Fruit fly (Drosophila melanogaster) whole organism, embryonic: ENCODE measurements around the gene wge.

Source experiments
- Adf1 ChIP-seq: fragments of 200-800 bp; sonication (Bioruptor generic); IDR thresholded peaks from 2 replicates; pipeline ENCODE4 v1.3.6; 2022; ENCODE audit warnings: missing biosample characterization, missing genetic modification characterization
- Awh ChIP-seq: fragments of 200-800 bp; sonication (Bioruptor generic); IDR thresholded peaks from 2 replicates; pipeline ENCODE4, ENCODE4 v1.3.6; 2022; ENCODE audit warnings: missing biosample characterization, missing genetic modification characterization
- Bgb ChIP-seq: fragments of 200-800 bp; sonication (Bioruptor generic); IDR thresholded peaks from 2 replicates; pipeline ENCODE4 v1.3.6; 2022; ENCODE audit warnings: missing biosample characterization, missing genetic modification characterization; ENCODE audit not compliant: partially characterized antibody
- CG13894 ChIP-seq: fragments of 200-800 bp; sonication (Bioruptor generic); optimal IDR thresholded peaks from 3 replicates; lab custom pipeline; 2018; ENCODE audit warnings: missing biosample characterization, mild to moderate bottlenecking, missing genetic modification characterization, moderate library complexity
- CG15269 ChIP-seq: fragments of 200-800 bp; sonication (Bioruptor generic); optimal IDR thresholded peaks from 2 replicates; lab custom pipeline; 2018; ENCODE audit warnings: missing biosample characterization, mild to moderate bottlenecking, missing genetic modification characterization, moderate library complexity
- CG2199 ChIP-seq: fragments of 200-800 bp; sonication (Bioruptor generic); IDR thresholded peaks from 3 replicates; pipeline ENCODE4 v1.3.6; 2022; ENCODE audit warnings: missing biosample characterization, missing genetic modification characterization
- CG3163 ChIP-seq: fragments of 200-800 bp; sonication (Bioruptor generic); optimal IDR thresholded peaks from 3 replicates; lab custom pipeline; 2016; ENCODE audit warnings: missing biosample characterization, missing genetic modification characterization
- CG3995 ChIP-seq: fragments of 200-800 bp; sonication (Bioruptor generic); optimal IDR thresholded peaks from 3 replicates; lab custom pipeline; 2016; ENCODE audit warnings: missing biosample characterization, missing genetic modification characterization
- CG42726 ChIP-seq: fragments of 200-800 bp; sonication (Bioruptor generic); IDR thresholded peaks from 2 replicates; pipeline ENCODE4 v1.3.6; 2022; ENCODE audit warnings: missing biosample characterization, missing genetic modification characterization; ENCODE audit not compliant: partially characterized antibody
- CG4360 ChIP-seq: fragments of 200-800 bp; sonication (Bioruptor generic); IDR thresholded peaks from 2 replicates; pipeline ENCODE4 v1.3.6; 2022; ENCODE audit warnings: missing biosample characterization, missing genetic modification characterization
- CG6175 ChIP-seq: fragments of 200-800 bp; sonication (Bioruptor generic); IDR thresholded peaks from 3 replicates; pipeline ENCODE4 v1.3.6; 2022; ENCODE audit warnings: missing biosample characterization, missing genetic modification characterization
- CG9609 ChIP-seq: fragments of 200-800 bp; sonication (Bioruptor generic); optimal IDR thresholded peaks from 3 replicates; lab custom pipeline; 2016; ENCODE audit warnings: missing biosample characterization, missing genetic modification characterization
- Elba2 ChIP-seq: fragments of 200-800 bp; sonication (Bioruptor generic); optimal IDR thresholded peaks from 3 replicates; lab custom pipeline; 2016; ENCODE audit warnings: missing biosample characterization, missing genetic modification characterization
- Fer1 ChIP-seq: fragments of 200-800 bp; sonication (Bioruptor generic); optimal IDR thresholded peaks from 2 replicates; lab custom pipeline; 2017; ENCODE audit warnings: missing biosample characterization, mild to moderate bottlenecking, missing genetic modification characterization
- Jarid2 ChIP-seq: fragments of 200-800 bp; sonication (Bioruptor generic); optimal IDR thresholded peaks from 3 replicates; lab custom pipeline; 2017; ENCODE audit warnings: mild to moderate bottlenecking, missing biosample characterization, missing genetic modification reagents, missing genetic modification characterization
- MESR4 ChIP-seq: fragments of 200-800 bp; sonication (Bioruptor generic); optimal IDR thresholded peaks from 2 replicates; lab custom pipeline; 2018; ENCODE audit warnings: missing biosample characterization, mild to moderate bottlenecking, missing genetic modification characterization, moderate library complexity
- Meics ChIP-seq: fragments of 200-800 bp; sonication (Bioruptor generic); optimal IDR thresholded peaks from 2 replicates; lab custom pipeline; 2017; ENCODE audit warnings: missing biosample characterization, mild to moderate bottlenecking, missing genetic modification characterization
- Nf-YC ChIP-seq: fragments of 200-800 bp; optimal IDR thresholded peaks from 3 replicates; lab custom pipeline; 2019; ENCODE audit warnings: missing biosample characterization, mild to moderate bottlenecking, missing genetic modification characterization, moderate library complexity
- Oaz ChIP-seq: fragments of 200-800 bp; sonication (Bioruptor generic); IDR thresholded peaks from 2 replicates; pipeline ENCODE4 v1.3.6; 2022; ENCODE audit warnings: missing biosample characterization, missing genetic modification characterization
- Pdp1 ChIP-seq, 2 experiments: fragments of 200-800 bp; sonication (Bioruptor generic); optimal IDR thresholded peaks; 3 replicates each; lab custom pipeline; 2016; ENCODE audit warnings: missing biosample characterization in 2 of 2, missing genetic modification characterization in 2 of 2, mild to moderate bottlenecking in 1 of 2, moderate library complexity in 1 of 2
- Rfx ChIP-seq: fragments of 200-800 bp; sonication (Bioruptor generic); IDR thresholded peaks from 2 replicates; pipeline ENCODE4 v1.3.6; 2022; ENCODE audit warnings: missing biosample characterization, missing genetic modification characterization
- Scr ChIP-seq: fragments of 200-800 bp; sonication (Bioruptor generic); IDR thresholded peaks from 2 replicates; pipeline ENCODE4 v1.3.6; 2022; ENCODE audit warnings: missing biosample characterization, missing genetic modification characterization; ENCODE audit not compliant: partially characterized antibody
- Stat92E ChIP-seq, 3 experiments: fragments of >200 bp in 2 of 3; fragments of 200-800 bp in 1 of 3; sonication (Bioruptor generic) in 1 of 3; optimal IDR thresholded peaks; 2 replicates each; lab custom pipeline; 2017 to 2019; ENCODE audit warnings: missing biosample characterization in 3 of 3, missing genetic modification characterization in 3 of 3, mild to moderate bottlenecking in 1 of 3, moderate library complexity in 1 of 3
- Trl ChIP-seq, 3 experiments: fragments of >200 bp in 2 of 3; fragments of 200-800 bp in 1 of 3; sonication (Bioruptor generic) in 1 of 3; optimal IDR thresholded peaks; 2 replicates in 1 of 3; 3 replicates in 2 of 3; lab custom pipeline; 2016 to 2017; ENCODE audit warnings: missing biosample characterization in 1 of 3, missing genetic modification characterization in 1 of 3
- Xrp1 ChIP-seq: fragments of 200-800 bp; sonication (Bioruptor generic); IDR thresholded peaks from 2 replicates; pipeline ENCODE4 v1.3.6; 2022; ENCODE audit warnings: missing biosample characterization, missing genetic modification characterization
- cg ChIP-seq: fragments of 200-800 bp; sonication (Bioruptor generic); optimal IDR thresholded peaks from 3 replicates; lab custom pipeline; 2019; ENCODE audit warnings: missing biosample characterization, mild to moderate bottlenecking, missing genetic modification characterization, moderate library complexity
- chinmo ChIP-seq: fragments of 200-800 bp; sonication (Bioruptor generic); IDR thresholded peaks from 4 replicates; pipeline ENCODE4 v1.3.6; 2022; ENCODE audit warnings: missing biosample characterization, missing genetic modification characterization; ENCODE audit not compliant: partially characterized antibody
- chm ChIP-seq: fragments of 200-800 bp; sonication (Bioruptor generic); IDR thresholded peaks from 2 replicates; pipeline ENCODE4 v1.3.6; 2022; ENCODE audit warnings: missing biosample characterization, missing genetic modification characterization
- cwo ChIP-seq: fragments of 200-800 bp; sonication (Bioruptor generic); optimal IDR thresholded peaks from 3 replicates; lab custom pipeline; 2017; ENCODE audit warnings: missing biosample characterization, missing genetic modification characterization, mild to moderate bottlenecking, moderate library complexity, missing genetic modification reagents
- en ChIP-seq: fragments of 200-800 bp; sonication (Bioruptor generic); optimal IDR thresholded peaks from 2 replicates; lab custom pipeline; 2016; ENCODE audit warnings: missing biosample characterization, missing genetic modification characterization
- gro ChIP-seq: fragments of 200-800 bp; sonication (Bioruptor generic); optimal IDR thresholded peaks from 2 replicates; lab custom pipeline; 2016; ENCODE audit warnings: missing biosample characterization, missing genetic modification characterization
- insv ChIP-seq, 2 experiments: fragments of 200-800 bp; sonication (Bioruptor generic); optimal IDR thresholded peaks; 3 replicates each; lab custom pipeline; 2016 to 2018; ENCODE audit warnings: missing biosample characterization in 2 of 2, missing genetic modification characterization in 2 of 2
- nom ChIP-seq: fragments of 200-800 bp; sonication (Bioruptor generic); optimal IDR thresholded peaks from 2 replicates; lab custom pipeline; 2017; ENCODE audit warnings: missing biosample characterization, missing genetic modification characterization, mild to moderate bottlenecking, moderate library complexity, missing genetic modification reagents
- p53 ChIP-seq: fragments of 200-800 bp; sonication (Bioruptor generic); optimal IDR thresholded peaks from 2 replicates; lab custom pipeline; 2016; ENCODE audit warnings: missing biosample characterization, missing genetic modification characterization
- phol ChIP-seq: fragments of 200-800 bp; sonication (Bioruptor generic); optimal IDR thresholded peaks from 3 replicates; lab custom pipeline; 2018; ENCODE audit warnings: missing biosample characterization, mild to moderate bottlenecking, missing genetic modification characterization, moderate library complexity
- row ChIP-seq: fragments of 200-800 bp; sonication (Bioruptor generic); IDR thresholded peaks from 3 replicates; pipeline ENCODE4 v1.3.6; 2022; ENCODE audit warnings: missing biosample characterization, missing genetic modification characterization
- sens ChIP-seq: fragments of 200-800 bp; sonication (Bioruptor generic); peaks from one replicate; lab custom pipeline; 2016; ENCODE audit warnings: missing biosample characterization, missing genetic modification characterization
- sima ChIP-seq: fragments of 200-800 bp; sonication (Bioruptor generic); optimal IDR thresholded peaks from 2 replicates; lab custom pipeline; 2016; ENCODE audit warnings: missing biosample characterization, missing genetic modification characterization
- slp2 ChIP-seq: fragments of 200-800 bp; sonication (Bioruptor generic); optimal IDR thresholded peaks from 2 replicates; lab custom pipeline; 2016; ENCODE audit warnings: missing biosample characterization, missing genetic modification characterization
- sr ChIP-seq: fragments of 200-800 bp; sonication (Bioruptor generic); IDR thresholded peaks from 3 replicates; pipeline ENCODE4 v1.3.6; 2022; ENCODE audit warnings: missing biosample characterization, missing genetic modification characterization
- sug ChIP-seq: fragments of 200-800 bp; optimal IDR thresholded peaks from 2 replicates; lab custom pipeline; 2019; ENCODE audit warnings: missing biosample characterization, mild to moderate bottlenecking, missing genetic modification characterization, moderate library complexity
- unc-4 ChIP-seq: fragments of 200-800 bp; sonication (Bioruptor generic); IDR thresholded peaks from 2 replicates; pipeline ENCODE4 v1.3.6; 2022; ENCODE audit warnings: missing biosample characterization, missing genetic modification characterization; ENCODE audit not compliant: partially characterized antibody

The wge gene

DNA sequence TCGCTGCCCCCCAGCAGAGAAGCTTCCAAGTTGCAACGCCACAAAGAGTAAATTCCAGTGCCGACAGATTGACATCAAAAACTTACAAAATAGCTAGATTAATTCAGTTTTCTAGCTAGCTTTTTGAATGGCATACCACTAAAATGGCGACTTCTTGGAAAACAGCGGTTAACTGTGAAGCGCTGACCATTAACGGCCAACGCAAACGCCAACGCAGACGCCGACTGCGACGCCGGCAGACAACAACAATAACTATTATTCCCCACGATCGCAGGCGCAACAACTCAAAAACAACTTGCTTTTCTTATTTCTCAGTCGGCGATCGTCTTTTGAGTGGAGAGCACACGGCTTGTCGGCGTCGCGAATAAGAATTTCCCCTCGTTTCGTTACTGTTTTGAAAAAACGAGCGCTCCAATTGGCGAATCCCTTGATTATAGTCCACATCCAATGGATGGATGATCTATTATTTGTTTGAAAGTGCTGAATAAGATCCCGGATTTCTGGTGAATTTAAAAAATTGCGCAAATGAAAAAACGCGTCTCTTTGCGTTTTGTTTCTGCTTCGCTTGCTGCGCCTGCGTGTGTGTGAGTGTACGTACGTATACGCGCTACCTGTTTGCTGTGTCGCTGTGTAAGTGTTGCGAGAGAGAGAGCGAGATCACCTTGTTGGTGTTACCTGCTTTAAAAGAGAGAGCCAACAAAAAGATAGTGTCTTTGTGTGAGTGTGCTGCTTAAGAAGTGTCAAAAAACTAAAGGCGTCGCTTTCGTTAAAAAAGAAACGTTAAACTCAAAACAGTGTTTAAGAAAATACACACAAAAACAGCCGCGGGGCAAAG is 54.3 kb downstream of the wge start (continued):
- TF ChIP-seq CG6175 (GFP tag; lab: Robert Waterston, UW): peak; percentile 69; the same call in 1 of the 3 replicates
- peak; percentile 4 for TF ChIP-seq slp2
- TF ChIP-seq phol (tag; lab: Kevin White, UChicago): peak; percentile 36
- TF ChIP-seq chinmo (GFP tag; lab: Robert Waterston, UW): peak; percentile 82; the same call in 1 of the 4 replicates
- peak; percentile 16 for TF ChIP-seq gro (GFP tag; lab: Kevin White, UChicago)
- 0 out of 2 replicates have a peak, but pooled peaks have one; percentile 12 for TF ChIP-seq Scr (GFP tag; lab: Robert Waterston, UW)
- peak; percentile 9 for TF ChIP-seq CG3995
- no peak for TF ChIP-seq MESR4 (GFP tag; lab: Kevin White, UChicago)
- TF ChIP-seq CG13894 (tag; lab: Kevin White, UChicago): no peak
- TF ChIP-seq CG4360 (GFP tag; lab: Robert Waterston, UW): peak; percentile 81
- TF ChIP-seq cg (GFP tag; lab: Kevin White, UChicago): peak; percentile 91
- peak; percentile 92 for TF ChIP-seq Elba2 (GFP tag; lab: Kevin White, UChicago)
- TF ChIP-seq unc-4 (GFP tag; lab: Robert Waterston, UW): 0 out of 2 replicates have a peak, but pooled peaks have one; percentile 19
- peak; percentile 72 for TF ChIP-seq CG15269 (tag; lab: Kevin White, UChicago)
- 0 out of 2 replicates have a peak, but pooled peaks have one; percentile 22 for TF ChIP-seq Awh (GFP tag; lab: Robert Waterston, UW)
- 0 out of 2 replicates have a peak, but pooled peaks have one; percentile 19 for TF ChIP-seq Xrp1 (GFP tag; lab: Robert Waterston, UW)
- 0 out of 3 replicates have a peak, but pooled peaks have one; percentile 25 for TF ChIP-seq CG2199 (GFP tag; lab: Robert Waterston, UW)
- no peak for TF ChIP-seq CG9609 (GFP tag; lab: Kevin White, UChicago)
- TF ChIP-seq nom (GFP tag; lab: Kevin White, UChicago): peak; percentile 22
- TF ChIP-seq Rfx (GFP tag; lab: Robert Waterston, UW): no peak
- TF ChIP-seq Trl (optimal IDR thresholded peaks at IDR 0.05; lab: Kevin White, UChicago): peak; percentile 77 to 78
- no peak for TF ChIP-seq Trl (GFP tag; optimal IDR thresholded peaks at IDR 0.05; lab: Kevin White, UChicago)
- peak; percentile 40 for TF ChIP-seq CG3163 (GFP tag; lab: Kevin White, UChicago)
- TF ChIP-seq Nf-YC: peak; percentile 24
- 0 out of 2 replicates have a peak, but pooled peaks have one; percentile 9 for TF ChIP-seq Bgb (GFP tag; lab: Robert Waterston, UW)
- TF ChIP-seq Pdp1 (GFP tag; optimal IDR thresholded peaks at IDR 0.05; lab: Kevin White, UChicago): peak in 1 of 2 experiments; percentile 1
- TF ChIP-seq p53 (GFP tag; lab: Kevin White, UChicago): no peak
- TF ChIP-seq Stat92E (GFP tag; optimal IDR thresholded peaks at IDR 0.05; lab: Kevin White, UChicago): peak in 1 of 3 experiments; percentile 98
- TF ChIP-seq row (GFP tag; lab: Robert Waterston, UW): peak; percentile 62; the same call in 2 of the 3 replicates
- no peak for TF ChIP-seq sima (GFP tag; lab: Kevin White, UChicago)
- peak; percentile 97 for TF ChIP-seq sug (tag; lab: Kevin White, UChicago)
- peak; percentile 64; the same call in 2 of the 3 replicates for TF ChIP-seq sr (GFP tag; lab: Robert Waterston, UW)
- no peak for TF ChIP-seq Oaz (GFP tag; lab: Robert Waterston, UW)
- TF ChIP-seq cwo (GFP tag; lab: Kevin White, UChicago): no peak
- TF ChIP-seq Jarid2 (GFP tag; lab: Kevin White, UChicago): peak; percentile 95
- no peak for TF ChIP-seq chm (GFP tag; lab: Robert Waterston, UW)
- no peak for TF ChIP-seq Meics
- TF ChIP-seq Fer1 (GFP tag; lab: Kevin White, UChicago): no peak
- TF ChIP-seq Adf1 (GFP tag; lab: Robert Waterston, UW): peak; percentile 97
- no peak for TF ChIP-seq en (GFP tag; lab: Kevin White, UChicago)
- TF ChIP-seq insv (GFP tag; optimal IDR thresholded peaks at IDR 0.05; lab: Kevin White, UChicago): peak in 1 of 2 experiments; percentile 3
- TF ChIP-seq CG42726: 0 out of 2 replicates have a peak, but pooled peaks have one; percentile 18
- TF ChIP-seq sens: peak; percentile 72
